Worm (Caenorhabditis elegans): ENCODE results near the gene M151.2.

The M151.2 gene

DNA sequence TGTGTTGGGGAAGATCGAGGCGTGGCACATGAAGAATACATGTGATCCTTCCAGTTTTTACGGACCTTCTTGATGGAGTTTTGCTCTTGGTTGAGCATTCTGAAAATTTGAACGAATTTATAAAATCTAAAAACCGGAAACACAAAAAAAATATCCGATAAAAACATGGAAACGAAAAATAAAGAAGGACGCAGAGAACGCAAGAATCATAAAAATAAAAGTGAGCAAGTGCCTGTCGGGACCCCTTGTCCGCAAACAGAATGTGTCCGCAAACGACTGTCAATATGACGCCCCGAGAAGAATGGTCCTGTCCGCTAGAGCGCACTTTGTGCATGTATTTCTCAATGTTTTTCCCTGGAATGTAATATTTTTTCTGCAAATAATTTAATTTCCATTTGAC is 21.1 kb upstream of the M151.2 start, which contains the start of gene Y49F6A.5:
Gene Y49F6A.5 (minus strand): TSS at position 101 of the 400 bp plus-strand sequence.
- TF ChIP-seq ceh-43 (GFP tag; optimal IDR thresholded peaks at IDR 0.05) (no peak), ceh-83 (GFP tag; optimal IDR thresholded peaks at IDR 0.05) (no peak), ceh-39 (tag; optimal IDR thresholded peaks at IDR 0.05) (no peak), lin-13 (tag; optimal IDR thresholded peaks at IDR 0.05) (no peak), unc-39 (tag; optimal IDR thresholded peaks at IDR 0.05) (no peak), flh-1 (GFP tag; optimal IDR thresholded peaks at IDR 0.05) (no peak), nhr-28 (tag; optimal IDR thresholded peaks at IDR 0.05) (no peak), bed-3 (GFP tag; optimal IDR thresholded peaks at IDR 0.05) (no peak), mab-5 (tag; optimal IDR thresholded peaks at IDR 0.05) (no peak), blmp-1 (tag; optimal IDR thresholded peaks at IDR 0.05) (no peak), pha-4 (tag; optimal IDR thresholded peaks at IDR 0.05) (no peak), ztf-11 (tag; optimal IDR thresholded peaks at IDR 0.05) (no peak), elt-3 (tag; optimal IDR thresholded peaks at IDR 0.05) (no peak), M03D4.4 (tag; optimal IDR thresholded peaks at IDR 0.05) (no peak), nhr-2 (tag; optimal IDR thresholded peaks at IDR 0.05) (no peak)

DNA sequence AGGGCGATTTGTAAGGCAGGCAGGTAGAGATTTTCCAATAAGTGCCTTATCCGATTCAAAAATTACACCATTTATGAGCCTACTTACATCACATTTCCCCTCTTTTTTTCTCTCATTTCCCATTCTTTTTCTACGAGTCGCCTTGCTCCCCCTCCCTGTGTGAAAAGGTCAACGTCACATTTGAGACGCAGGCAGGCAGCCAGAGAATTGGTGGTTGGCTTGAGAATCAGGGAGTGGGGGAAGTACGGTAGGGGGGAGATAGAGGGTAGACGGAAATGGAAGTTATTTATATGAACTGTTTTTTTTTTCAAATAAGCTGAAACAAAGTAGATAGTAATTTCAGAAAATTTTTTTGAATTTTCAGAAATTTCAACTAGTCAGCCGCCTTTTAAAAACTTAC is 14.3 kb upstream of the M151.2 start:
- peak; percentile 31 for TF ChIP-seq sptf-1 (tag; optimal IDR thresholded peaks at IDR 0.05)
- TF ChIP-seq nhr-2 (tag; optimal IDR thresholded peaks at IDR 0.05) = no peak

DNA sequence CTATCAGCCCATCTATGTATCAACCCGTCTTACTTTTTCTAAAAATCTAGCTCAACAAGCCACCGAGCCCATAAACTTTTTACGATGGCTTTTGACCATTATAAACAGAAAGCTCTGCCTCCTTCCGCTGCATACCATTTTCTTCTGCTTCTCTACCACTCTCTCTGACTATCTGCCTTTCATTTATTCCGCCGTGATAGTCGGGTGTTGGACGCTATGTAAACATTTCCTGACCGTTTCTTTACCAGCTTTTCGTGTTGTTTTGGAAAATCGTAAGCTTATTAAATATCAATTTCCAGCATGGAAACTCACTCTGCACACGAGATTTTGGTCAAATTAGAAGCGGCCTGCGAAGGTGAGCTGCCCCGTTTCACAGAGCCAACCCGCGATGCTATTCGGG is 13.4 kb upstream of the M151.2 start, which contains the start of gene F40E12.1:
Gene F40E12.1 (plus strand): TSS at position 301 of the 400 bp plus-strand sequence.
- TF ChIP-seq mls-2 (tag; optimal IDR thresholded peaks at IDR 0.05) = no peak
- no peak for TF ChIP-seq flh-1 (GFP tag; optimal IDR thresholded peaks at IDR 0.05)
- TF ChIP-seq drap-1 (GFP tag; optimal IDR thresholded peaks at IDR 0.05) = no peak

DNA sequence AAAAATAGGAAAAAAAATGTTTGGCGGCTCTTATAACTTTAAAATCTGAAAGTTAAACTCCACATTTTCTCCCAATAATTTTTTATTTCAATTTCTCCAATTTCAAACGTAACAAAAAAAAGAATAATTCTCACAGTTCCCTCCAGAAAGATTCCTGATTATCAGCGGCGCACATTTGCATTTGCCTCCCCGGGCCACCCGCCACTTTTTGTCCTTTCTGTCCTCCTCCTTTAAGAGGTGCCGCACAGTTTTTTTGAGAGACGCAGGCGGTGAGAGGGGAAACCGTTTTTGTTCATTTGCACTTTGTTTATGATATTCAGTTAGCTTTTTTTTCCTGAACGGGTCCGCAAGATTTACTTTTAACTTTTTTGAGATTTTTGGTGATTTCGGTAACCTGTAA is 10.0 kb upstream of the M151.2 start:
- TF ChIP-seq mab-5 (tag; optimal IDR thresholded peaks at IDR 0.05) (no peak), lsy-2 (tag; optimal IDR thresholded peaks at IDR 0.05) (no peak), elt-3 (tag; optimal IDR thresholded peaks at IDR 0.05) (no peak), flh-1 (GFP tag; optimal IDR thresholded peaks at IDR 0.05) (no peak), ces-1 (GFP tag; optimal IDR thresholded peaks at IDR 0.05) (no peak), mep-1 (tag; optimal IDR thresholded peaks at IDR 0.05) (peak; percentile 17), ham-2 (GFP tag; optimal IDR thresholded peaks at IDR 0.05) (no peak)

DNA sequence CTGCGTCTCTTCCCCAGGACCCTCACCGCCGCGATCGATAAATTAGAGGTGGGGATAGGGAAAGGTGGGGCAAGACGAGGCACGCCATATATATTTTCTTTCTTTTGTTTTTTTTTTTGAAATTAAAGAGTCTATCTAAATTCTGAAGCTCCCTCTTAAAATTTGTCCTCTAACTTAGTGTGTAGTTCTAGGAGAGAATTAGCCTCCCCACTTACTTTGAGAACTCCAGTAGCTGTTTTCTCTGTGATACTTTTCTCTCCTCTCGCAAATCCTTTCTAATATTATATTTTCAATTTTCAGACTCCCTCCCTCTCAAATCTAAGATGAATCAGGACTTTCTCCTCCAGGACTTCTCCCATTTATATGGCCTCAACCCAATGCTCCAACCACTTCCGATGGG is 8.9 kb upstream of the M151.2 start, which contains the start of gene M151.7:
Gene M151.7 (plus strand): TSS at position 301 of the 400 bp plus-strand sequence.
- no peak for TF ChIP-seq mep-1 (tag; optimal IDR thresholded peaks at IDR 0.05)
- TF ChIP-seq bed-3 (GFP tag; optimal IDR thresholded peaks at IDR 0.05) = no peak
- no peak for TF ChIP-seq drap-1 (GFP tag; optimal IDR thresholded peaks at IDR 0.05)
- TF ChIP-seq zip-8 (tag; optimal IDR thresholded peaks at IDR 0.05) = no peak
- TF ChIP-seq mls-2 (tag; optimal IDR thresholded peaks at IDR 0.05) = no peak
- TF ChIP-seq unc-120 (tag; optimal IDR thresholded peaks at IDR 0.05; ENCODE audit: poor library complexity, severe bottlenecking) = no peak
- TF ChIP-seq ztf-11 (tag; optimal IDR thresholded peaks at IDR 0.05) = no peak

DNA sequence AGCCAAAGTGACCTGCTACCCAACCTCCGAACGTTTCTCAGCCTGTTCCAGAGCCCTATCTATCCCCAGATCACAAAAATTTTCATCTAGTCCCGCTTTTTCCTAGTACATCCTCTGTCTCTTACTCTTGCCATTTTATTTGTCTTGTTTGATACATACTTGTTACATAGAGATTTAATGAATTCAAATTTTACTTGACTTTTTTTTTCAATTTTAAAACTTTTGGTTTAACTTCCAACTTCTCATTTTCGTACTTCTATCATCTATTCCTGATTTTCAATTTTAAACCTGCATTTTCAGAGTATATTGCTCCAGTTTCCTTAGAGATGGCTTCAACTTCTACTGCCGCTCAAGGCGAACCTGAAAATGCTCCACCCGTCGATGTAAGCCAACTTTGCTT is 4.0 kb upstream of the M151.2 start, which contains the start of gene M151.3:
Gene M151.3 (plus strand): TSS at position 301 of the 400 bp plus-strand sequence.
- TF ChIP-seq nhr-28 (tag; optimal IDR thresholded peaks at IDR 0.05) = no peak
- TF ChIP-seq ceh-83 (GFP tag; optimal IDR thresholded peaks at IDR 0.05) = no peak
- TF ChIP-seq hlh-1 (tag; optimal IDR thresholded peaks at IDR 0.05) = no peak
- TF ChIP-seq ceh-39 (tag; optimal IDR thresholded peaks at IDR 0.05) = no peak
- no peak for TF ChIP-seq snpc-4 (tag; optimal IDR thresholded peaks at IDR 0.05)
- no peak for TF ChIP-seq elt-3 (tag; optimal IDR thresholded peaks at IDR 0.05)
- no peak for TF ChIP-seq tbx-8 (GFP tag; optimal IDR thresholded peaks at IDR 0.05)
- no peak for TF ChIP-seq zip-8 (tag; optimal IDR thresholded peaks at IDR 0.05)
- TF ChIP-seq unc-62 (GFP tag; optimal IDR thresholded peaks at IDR 0.05) = no peak
- TF ChIP-seq mls-2 (tag; optimal IDR thresholded peaks at IDR 0.05) = no peak
- TF ChIP-seq ztf-11 (tag; optimal IDR thresholded peaks at IDR 0.05) = no peak
- no peak for TF ChIP-seq cnd-1 (tag; optimal IDR thresholded peaks at IDR 0.05)
- no peak for TF ChIP-seq nhr-2 (tag; optimal IDR thresholded peaks at IDR 0.05)
- TF ChIP-seq sem-2 (GFP tag; optimal IDR thresholded peaks at IDR 0.05) = no peak
- no peak for TF ChIP-seq M03D4.4 (tag; optimal IDR thresholded peaks at IDR 0.05)
- TF ChIP-seq mep-1 (tag; optimal IDR thresholded peaks at IDR 0.05) = no peak
- TF ChIP-seq sptf-1 (tag; optimal IDR thresholded peaks at IDR 0.05) = no peak
- no peak for TF ChIP-seq lsy-2 (tag; optimal IDR thresholded peaks at IDR 0.05)
